Worm (Caenorhabditis elegans) whole organism, L3 larva: Measurements from ENCODE around the gene gfm-1.

Experiments
- R02D3.7 ChIP-seq: fragments of 150-350 bp; optimal IDR thresholded peaks from 2 replicates; lab custom pipeline; 2014; ENCODE audit warnings: missing biosample characterization, missing genetic modification characterization
- ZK546.5 ChIP-seq: sonication (generic microtip); optimal IDR thresholded peaks from 2 replicates; lab custom pipeline; 2017; ENCODE audit warnings: missing biosample characterization, missing genetic modification characterization
- ama-1 ChIP-seq: fragments of 150-350 bp; optimal IDR thresholded peaks from 2 replicates; lab custom pipeline; 2018
- ceh-16 ChIP-seq: sonication (generic microtip); optimal IDR thresholded peaks from 2 replicates; lab custom pipeline; 2017; ENCODE audit warnings: missing biosample characterization, missing genetic modification characterization
- ceh-28 ChIP-seq: fragments of 150-350 bp; optimal IDR thresholded peaks from 2 replicates; lab custom pipeline; 2014; ENCODE audit warnings: missing biosample characterization, missing genetic modification reagents, missing genetic modification characterization
- ceh-82 ChIP-seq: fragments of 150-350 bp; optimal IDR thresholded peaks from 2 replicates; lab custom pipeline; 2014; ENCODE audit warnings: missing biosample characterization, missing genetic modification characterization
- ceh-9 ChIP-seq: sonication (generic microtip); optimal IDR thresholded peaks from 2 replicates; lab custom pipeline; 2018; ENCODE audit warnings: missing biosample characterization, missing genetic modification characterization
- daf-12 ChIP-seq: fragments of 150-350 bp; optimal IDR thresholded peaks from 2 replicates; lab custom pipeline; 2014; ENCODE audit warnings: missing biosample characterization, missing genetic modification reagents, missing genetic modification characterization
- egl-5 ChIP-seq: fragments of 150-350 bp; optimal IDR thresholded peaks from 2 replicates; lab custom pipeline; 2017; ENCODE audit warnings: missing biosample characterization, missing genetic modification reagents, missing genetic modification characterization, inconsistent platforms
- elt-1 ChIP-seq: fragments of 150-350 bp; optimal IDR thresholded peaks from 2 replicates; lab custom pipeline; 2014; ENCODE audit warnings: missing biosample characterization, missing genetic modification characterization
- elt-2 ChIP-seq: sonication (generic microtip); optimal IDR thresholded peaks from 2 replicates; lab custom pipeline; 2016; ENCODE audit warnings: missing genetic modification reagents, mild to moderate bottlenecking, missing genetic modification characterization, missing compliant biosample characterization
- elt-3 ChIP-seq, 3 experiments: fragments of 150-350 bp in 1 of 3; sonication (generic microtip) in 2 of 3; optimal IDR thresholded peaks; 2 replicates in 2 of 3; 4 replicates in 1 of 3; lab custom pipeline; 2014 to 2017; ENCODE audit warnings: missing biosample characterization in 3 of 3, missing genetic modification characterization in 3 of 3
- eor-1 ChIP-seq, 2 experiments: fragments of 150-350 bp; optimal IDR thresholded peaks; 2 replicates each; lab custom pipeline; 2014 to 2018; ENCODE audit warnings: missing biosample characterization in 2 of 2, missing genetic modification characterization in 2 of 2
- fkh-10 ChIP-seq: sonication (generic microtip); optimal IDR thresholded peaks from 2 replicates; lab custom pipeline; 2017; ENCODE audit warnings: missing biosample characterization, missing genetic modification reagents, missing genetic modification characterization
- fkh-2 ChIP-seq: fragments of 150-350 bp; optimal IDR thresholded peaks from 2 replicates; lab custom pipeline; 2014; ENCODE audit warnings: missing biosample characterization, missing genetic modification reagents, missing genetic modification characterization
- fos-1 ChIP-seq: fragments of 150-350 bp; optimal IDR thresholded peaks from 2 replicates; lab custom pipeline; 2014; ENCODE audit warnings: missing biosample characterization, missing genetic modification characterization
- hmg-11 ChIP-seq: sonication (generic microtip); optimal IDR thresholded peaks from 2 replicates; lab custom pipeline; 2016; ENCODE audit warnings: missing genetic modification characterization, missing compliant biosample characterization
- jun-1 ChIP-seq: fragments of 150-350 bp; optimal IDR thresholded peaks from 2 replicates; lab custom pipeline; 2014; ENCODE audit warnings: missing biosample characterization, missing genetic modification reagents, missing genetic modification characterization
- lin-15B ChIP-seq: fragments of 150-350 bp; optimal IDR thresholded peaks from 2 replicates; lab custom pipeline; 2014; ENCODE audit warnings: missing biosample characterization, missing genetic modification characterization
- lin-39 ChIP-seq: fragments of 150-350 bp; optimal IDR thresholded peaks from 2 replicates; lab custom pipeline; 2018; ENCODE audit warnings: missing biosample characterization, missing genetic modification reagents, missing genetic modification characterization
- lsy-12 ChIP-seq: sonication (generic microtip); optimal IDR thresholded peaks from 2 replicates; lab custom pipeline; 2016; ENCODE audit warnings: mild to moderate bottlenecking, missing genetic modification characterization, missing compliant biosample characterization
- mdl-1 ChIP-seq: fragments of 150-350 bp; optimal IDR thresholded peaks from 2 replicates; lab custom pipeline; 2014; ENCODE audit warnings: missing biosample characterization, missing genetic modification characterization
- mml-1 ChIP-seq: fragments of 150-350 bp; sonication (generic microtip); optimal IDR thresholded peaks from 3 replicates; lab custom pipeline; 2014; ENCODE audit warnings: missing biosample characterization, missing genetic modification characterization
- nfya-1 ChIP-seq: sonication (generic microtip); optimal IDR thresholded peaks from 2 replicates; lab custom pipeline; 2017; ENCODE audit warnings: missing genetic modification characterization, mild to moderate bottlenecking, missing compliant biosample characterization, antibody characterized with exemption, moderate library complexity; ENCODE audit not compliant: insufficient read depth
- nhr-11 ChIP-seq: fragments of 150-350 bp; optimal IDR thresholded peaks from 2 replicates; lab custom pipeline; 2014; ENCODE audit warnings: missing biosample characterization, missing genetic modification characterization
- nhr-12 ChIP-seq: fragments of 150-350 bp; optimal IDR thresholded peaks from 2 replicates; lab custom pipeline; 2014; ENCODE audit warnings: missing biosample characterization, missing genetic modification characterization
- nhr-23 ChIP-seq: fragments of 150-350 bp; optimal IDR thresholded peaks from 2 replicates; lab custom pipeline; 2014; ENCODE audit warnings: missing biosample characterization, missing genetic modification reagents, missing genetic modification characterization
- nhr-25 ChIP-seq: sonication (generic microtip); optimal IDR thresholded peaks from 2 replicates; lab custom pipeline; 2017; ENCODE audit warnings: missing biosample characterization, missing genetic modification characterization
- nhr-28 ChIP-seq: fragments of 150-350 bp; optimal IDR thresholded peaks from 2 replicates; lab custom pipeline; 2014; ENCODE audit warnings: missing biosample characterization, missing genetic modification characterization
- nhr-43 ChIP-seq: sonication (generic microtip); optimal IDR thresholded peaks from 2 replicates; lab custom pipeline; 2016; ENCODE audit warnings: mild to moderate bottlenecking, missing genetic modification characterization, missing compliant biosample characterization; ENCODE audit not compliant: poor library complexity, severe bottlenecking
- nhr-67 ChIP-seq: fragments of 150-350 bp; optimal IDR thresholded peaks from 2 replicates; lab custom pipeline; 2014; ENCODE audit warnings: missing biosample characterization, missing genetic modification characterization
- nhr-76 ChIP-seq: fragments of 150-350 bp; sonication (generic microtip); optimal IDR thresholded peaks from 5 replicates; lab custom pipeline; 2014; ENCODE audit warnings: missing biosample characterization, missing genetic modification characterization
- nhr-77 ChIP-seq: fragments of 150-350 bp; optimal IDR thresholded peaks from 2 replicates; lab custom pipeline; 2014; ENCODE audit warnings: missing biosample characterization, missing genetic modification characterization
- pha-4 ChIP-seq: fragments of 150-350 bp; optimal IDR thresholded peaks from 2 replicates; lab custom pipeline; 2014; ENCODE audit warnings: missing biosample characterization, missing genetic modification reagents, missing genetic modification characterization
- pqm-1 ChIP-seq: fragments of 150-350 bp; optimal IDR thresholded peaks from 2 replicates; lab custom pipeline; 2017; ENCODE audit warnings: missing biosample characterization, missing genetic modification characterization, inconsistent platforms
- sea-2 ChIP-seq: fragments of 150-350 bp; sonication (generic microtip); optimal IDR thresholded peaks from 4 replicates; lab custom pipeline; 2014; ENCODE audit warnings: missing biosample characterization, missing genetic modification reagents, missing genetic modification characterization
- skn-1 ChIP-seq: fragments of 150-350 bp; optimal IDR thresholded peaks from 2 replicates; lab custom pipeline; 2014; ENCODE audit warnings: missing biosample characterization, missing genetic modification characterization
- snpc-4 ChIP-seq: fragments of 150-350 bp; optimal IDR thresholded peaks from 2 replicates; lab custom pipeline; 2014; ENCODE audit warnings: missing biosample characterization, missing genetic modification characterization
- tbx-2 ChIP-seq: sonication (generic microtip); optimal IDR thresholded peaks from 2 replicates; lab custom pipeline; 2016; ENCODE audit warnings: mild to moderate bottlenecking, missing genetic modification characterization, missing compliant biosample characterization
- zag-1 ChIP-seq: fragments of 150-350 bp; optimal IDR thresholded peaks from 2 replicates; lab custom pipeline; 2014; ENCODE audit warnings: missing biosample characterization, missing genetic modification characterization
- ztf-4 ChIP-seq: fragments of 150-350 bp; optimal IDR thresholded peaks from 2 replicates; lab custom pipeline; 2014; ENCODE audit warnings: missing biosample characterization, missing genetic modification characterization

The gfm-1 gene

ce11 chrII:13156071-13156470, 38.8 kb downstream of the gfm-1 start:
- no peak for TF ChIP-seq egl-5
- no peak for TF ChIP-seq lin-15B (tag; lab: Kevin White, UChicago)
- no peak for TF ChIP-seq eor-1 (tag; optimal IDR thresholded peaks at IDR 0.05; lab: Kevin White, UChicago)
- TF ChIP-seq ama-1 (lab: Kevin White, UChicago) = no peak
- no peak for TF ChIP-seq mdl-1 (tag; lab: Kevin White, UChicago)
- TF ChIP-seq fkh-10 (GFP tag; lab: Kevin White, UChicago) = no peak
- TF ChIP-seq hmg-11 (tag; lab: Kevin White, UChicago) = no peak
- TF ChIP-seq daf-12 (tag; lab: Kevin White, UChicago) = no peak
- no peak for TF ChIP-seq lin-39 (tag; lab: Kevin White, UChicago)
- TF ChIP-seq ceh-82 = no peak
- no peak for TF ChIP-seq nhr-76 (tag; lab: Kevin White, UChicago)
- no peak for TF ChIP-seq fkh-2 (tag; lab: Kevin White, UChicago)
- no peak for TF ChIP-seq elt-2 (tag; lab: Kevin White, UChicago)
- TF ChIP-seq nhr-25 (tag; lab: Kevin White, UChicago) = no peak
- TF ChIP-seq nhr-43 (tag; lab: Kevin White, UChicago) = no peak
- TF ChIP-seq ceh-16 (tag; lab: Kevin White, UChicago) = no peak
- TF ChIP-seq ztf-4 (tag; lab: Kevin White, UChicago) = no peak
- TF ChIP-seq mml-1 (tag; lab: Kevin White, UChicago) = no peak
- TF ChIP-seq pqm-1 (tag; lab: Kevin White, UChicago) = no peak
- no peak for TF ChIP-seq ZK546.5 (tag; lab: Kevin White, UChicago)

ce11 chrII:13156971-13157370, 39.7 kb downstream of the gfm-1 start, which contains the start of the genes hpr-17 and F32A11.1:
Gene hpr-17, minus strand, starts transcription at chrII:13157047.
Gene F32A11.1, plus strand, starts transcription at chrII:13157329.
- TF ChIP-seq ceh-28 (peak; percentile 39), lin-15B (tag; lab: Kevin White, UChicago) (peak; percentile 94), daf-12 (tag; lab: Kevin White, UChicago) (no peak), elt-2 (tag; lab: Kevin White, UChicago) (peak; percentile 49), ceh-82 (peak; percentile 31), nhr-76 (tag; lab: Kevin White, UChicago) (no peak), fos-1 (tag; lab: Kevin White, UChicago) (no peak), tbx-2 (tag; lab: Kevin White, UChicago) (peak; percentile 51), jun-1 (tag; lab: Kevin White, UChicago) (peak; percentile 13), hmg-11 (tag; lab: Kevin White, UChicago) (peak; percentile 31), nhr-25 (tag; lab: Kevin White, UChicago) (peak; percentile 67), eor-1 (tag; optimal IDR thresholded peaks at IDR 0.05; lab: Kevin White, UChicago) (no peak), nhr-11 (tag; lab: Kevin White, UChicago) (no peak), elt-3 (tag; optimal IDR thresholded peaks at IDR 0.05; lab: Kevin White, UChicago) (no peak), snpc-4 (peak; percentile 87), nhr-23 (peak; percentile 87), pha-4 (peak; percentile 92), ceh-9 (tag; lab: Kevin White, UChicago) (no peak), nhr-43 (tag; lab: Kevin White, UChicago) (peak; percentile 80), egl-5 (peak; percentile 14), nhr-28 (no peak), mdl-1 (tag; lab: Kevin White, UChicago) (no peak), fkh-10 (GFP tag; lab: Kevin White, UChicago) (peak; percentile 45), lin-39 (tag; lab: Kevin White, UChicago) (peak; percentile 67), skn-1 (tag; lab: Kevin White, UChicago) (peak; percentile 64), nfya-1 (tag; lab: Kevin White, UChicago) (peak; percentile 87), zag-1 (tag; lab: Kevin White, UChicago) (no peak), pqm-1 (tag; lab: Kevin White, UChicago) (peak; percentile 53), R02D3.7 (tag; lab: Kevin White, UChicago) (peak; percentile 64), lsy-12 (tag; lab: Kevin White, UChicago) (peak; percentile 67), sea-2 (GFP tag; lab: Kevin White, UChicago) (no peak)

- TF ChIP-seq tbx-2 (tag; lab: Kevin White, UChicago) = no peak
- no peak for TF ChIP-seq ceh-28
- no peak for TF ChIP-seq lin-15B (tag; lab: Kevin White, UChicago)
- TF ChIP-seq nhr-11 (tag; lab: Kevin White, UChicago) = no peak
- TF ChIP-seq lsy-12 (tag; lab: Kevin White, UChicago) = no peak
- no peak for TF ChIP-seq nhr-12 (tag; lab: Kevin White, UChicago)
- TF ChIP-seq mml-1 (tag; lab: Kevin White, UChicago) = no peak
- TF ChIP-seq ztf-4 (tag; lab: Kevin White, UChicago) = no peak
- no peak for TF ChIP-seq skn-1 (tag; lab: Kevin White, UChicago)
- TF ChIP-seq nhr-76 (tag; lab: Kevin White, UChicago) = no peak
- no peak for TF ChIP-seq nhr-77 (tag; lab: Kevin White, UChicago)
- no peak for TF ChIP-seq pqm-1 (tag; lab: Kevin White, UChicago)
- no peak for TF ChIP-seq ama-1 (lab: Kevin White, UChicago)
- TF ChIP-seq ZK546.5 (tag; lab: Kevin White, UChicago) = no peak
- TF ChIP-seq nhr-67 (tag; lab: Kevin White, UChicago) = no peak
- TF ChIP-seq ceh-9 (tag; lab: Kevin White, UChicago) = no peak
- TF ChIP-seq elt-1 (tag; lab: Kevin White, UChicago) = no peak
- no peak for TF ChIP-seq nhr-28
- no peak for TF ChIP-seq eor-1 (tag; optimal IDR thresholded peaks at IDR 0.05; lab: Kevin White, UChicago)
These were observed 42.6 kb downstream of the gfm-1 start for ce11 chrII:13159869-13160268.
